Fruit fly (Drosophila melanogaster): ENCODE results near the gene Nprl2.
A peak's percentile ranks its signal among the peaks of the same experiment; 100 is the strongest.

The Nprl2 gene

dm6 chrX:16854746-16855145 lies 29.4 kb downstream of the Nprl2 start (continued):
- TF ChIP-seq ATbp (GFP tag; optimal IDR thresholded peaks at IDR 0.05) = peak; percentile 60
- no peak for TF ChIP-seq MBD-R2 (GFP tag; IDR thresholded peaks at IDR 0.05)
- no peak for TF ChIP-seq CG10462 (GFP tag; optimal IDR thresholded peaks at IDR 0.05)
- no peak for TF ChIP-seq HLHmδ (GFP tag; optimal IDR thresholded peaks at IDR 0.05)
- no peak for TF ChIP-seq Gsc (GFP tag; IDR thresholded peaks at IDR 0.05)
- no peak for TF ChIP-seq Tbp (GFP tag; optimal IDR thresholded peaks at IDR 0.05)
- TF ChIP-seq sna (GFP tag; IDR thresholded peaks at IDR 0.05; ENCODE audit: partially characterized antibody) = no peak
- TF ChIP-seq kah (GFP tag; optimal IDR thresholded peaks at IDR 0.05) = peak; percentile 11
- peak; percentile 23 for TF ChIP-seq CG17829 (tag; optimal IDR thresholded peaks at IDR 0.05)
- TF ChIP-seq CG31365 (tag; optimal IDR thresholded peaks at IDR 0.05) = no peak
- TF ChIP-seq tio (GFP tag; optimal IDR thresholded peaks at IDR 0.05) = peak; percentile 28
- no peak for TF ChIP-seq Sry-β (GFP tag; optimal IDR thresholded peaks at IDR 0.05)
- peak; percentile 48 for TF ChIP-seq CG4424 (GFP tag; optimal IDR thresholded peaks at IDR 0.05)
- no peak for TF ChIP-seq zfh2 (GFP tag; optimal IDR thresholded peaks at IDR 0.05)
- TF ChIP-seq CG33557 (GFP tag; optimal IDR thresholded peaks at IDR 0.05) = no peak
- TF ChIP-seq CG8359 (GFP tag; optimal IDR thresholded peaks at IDR 0.05; ENCODE audit: borderline replicate concordance) = no peak
- TF ChIP-seq CG30431 (GFP tag; optimal IDR thresholded peaks at IDR 0.05) = no peak
- TF ChIP-seq croc (GFP tag; conservative IDR thresholded peaks at IDR 0.05) = no peak; the same call in 2 of the 3 replicates
- no peak for TF ChIP-seq knrl (GFP tag; IDR thresholded peaks at IDR 0.05; ENCODE audit: partially characterized antibody)
- no peak for TF ChIP-seq amos (GFP tag; IDR thresholded peaks at IDR 0.05; ENCODE audit: partially characterized antibody)
- TF ChIP-seq gro (GFP tag; optimal IDR thresholded peaks at IDR 0.05) = no peak
- peak; percentile 65 for TF ChIP-seq fd96Cb (tag; optimal IDR thresholded peaks at IDR 0.05)
- 0 out of 3 replicates have a peak, but pooled peaks have one; percentile 38 for TF ChIP-seq ci (GFP tag; IDR thresholded peaks at IDR 0.05)
- no peak for TF ChIP-seq pan (optimal IDR thresholded peaks at IDR 0.05)
- peak in 1 of 2 experiments; percentile 53 for TF ChIP-seq pan (GFP tag; optimal IDR thresholded peaks at IDR 0.05 in 1 of 2, IDR thresholded peaks at IDR 0.05 in 1 of 2)
- TF ChIP-seq kay (GFP tag; optimal IDR thresholded peaks at IDR 0.05) = no peak
- TF ChIP-seq Oaz (GFP tag; IDR thresholded peaks at IDR 0.05) = no peak
- TF ChIP-seq zf30C (GFP tag; optimal IDR thresholded peaks at IDR 0.05) = no peak
- TF ChIP-seq CG11695 (GFP tag; IDR thresholded peaks at IDR 0.05) = peak; percentile 77
- no peak for TF ChIP-seq CG4404 (GFP tag; IDR thresholded peaks at IDR 0.05)
- no peak for TF ChIP-seq Aef1 (GFP tag; IDR thresholded peaks at IDR 0.05)
- no peak for TF ChIP-seq pho (GFP tag; optimal IDR thresholded peaks at IDR 0.05)
- TF ChIP-seq seq (GFP tag; IDR thresholded peaks at IDR 0.05) = 0 out of 2 replicates have a peak, but pooled peaks have one; percentile 48
- peak; percentile 13 for TF ChIP-seq Fer3 (tag; optimal IDR thresholded peaks at IDR 0.05)
- TF ChIP-seq Hr78 (GFP tag; optimal IDR thresholded peaks at IDR 0.05) = peak in 1 of 2 experiments; percentile 7
- TF ChIP-seq MESR4 (GFP tag; optimal IDR thresholded peaks at IDR 0.05) = no peak
- 0 out of 2 replicates have a peak, but pooled peaks have one; percentile 30 for TF ChIP-seq CG14667 (GFP tag; IDR thresholded peaks at IDR 0.05)
- TF ChIP-seq chif (GFP tag; optimal IDR thresholded peaks at IDR 0.05) = peak; percentile 13 to 44
- no peak for TF ChIP-seq Sin3A (optimal IDR thresholded peaks at IDR 0.05)
- TF ChIP-seq ftz-f1 (GFP tag; optimal IDR thresholded peaks at IDR 0.05) = no peak
- no peak for TF ChIP-seq CG12236 (GFP tag; optimal IDR thresholded peaks at IDR 0.05)
- no peak for TF ChIP-seq crp (GFP tag; optimal IDR thresholded peaks at IDR 0.05)
- TF ChIP-seq CG6765 (GFP tag; optimal IDR thresholded peaks at IDR 0.05) = no peak
- peak; percentile 43; the same call in 1 of the 2 replicates for TF ChIP-seq Xrp1 (GFP tag; IDR thresholded peaks at IDR 0.05)
- no peak for TF ChIP-seq CG7987 (GFP tag; optimal IDR thresholded peaks at IDR 0.05)
- TF ChIP-seq CG10431 (GFP tag; optimal IDR thresholded peaks at IDR 0.05) = no peak
- TF ChIP-seq CG18764 (GFP tag; optimal IDR thresholded peaks at IDR 0.05) = no peak
- TF ChIP-seq CG7271 (tag; optimal IDR thresholded peaks at IDR 0.05) = no peak
- TF ChIP-seq ham (GFP tag; IDR thresholded peaks at IDR 0.05) = no peak
- TF ChIP-seq CG11247 (GFP tag; IDR thresholded peaks at IDR 0.05) = no peak
- no peak for TF ChIP-seq Mes4 (GFP tag; optimal IDR thresholded peaks at IDR 0.05)
